Worm (Caenorhabditis elegans) whole organism, mixed stage, embryonic: ENCODE results near the gene F49H6.15.

Source experiments
- M03D4.4 ChIP-seq: sonication (generic microtip); optimal IDR thresholded peaks from 2 replicates; lab custom pipeline; 2017; ENCODE audit warnings: mild to moderate bottlenecking, missing genetic modification characterization, missing compliant biosample characterization
- bed-3 ChIP-seq: fragments of 200-800 bp; sonication (Bioruptor generic); optimal IDR thresholded peaks from 3 replicates; lab custom pipeline; 2018; ENCODE audit warnings: mild to moderate bottlenecking, missing genetic modification characterization, moderate library complexity, missing compliant biosample characterization
- blmp-1 ChIP-seq: fragments of 150-350 bp; optimal IDR thresholded peaks from 2 replicates; lab custom pipeline; 2014; ENCODE audit warnings: missing biosample characterization, missing genetic modification characterization
- ceh-39 ChIP-seq: fragments of 150-350 bp; optimal IDR thresholded peaks from 2 replicates; lab custom pipeline; 2014; ENCODE audit warnings: missing biosample characterization, missing genetic modification characterization
- ceh-43 ChIP-seq: fragments of 200-800 bp; sonication (Bioruptor generic); optimal IDR thresholded peaks from 2 replicates; lab custom pipeline; 2018; ENCODE audit warnings: mild to moderate bottlenecking, missing genetic modification characterization, moderate library complexity, missing compliant biosample characterization
- ceh-83 ChIP-seq: fragments of 200-800 bp; sonication (Bioruptor generic); optimal IDR thresholded peaks from 2 replicates; lab custom pipeline; 2018; ENCODE audit warnings: mild to moderate bottlenecking, missing genetic modification characterization, missing compliant biosample characterization
- ces-1 ChIP-seq: fragments of 150-350 bp; optimal IDR thresholded peaks from 2 replicates; lab custom pipeline; 2014; ENCODE audit warnings: missing biosample characterization, missing genetic modification reagents, missing genetic modification characterization
- cnd-1 ChIP-seq: fragments of 200-800 bp; sonication (Bioruptor generic); optimal IDR thresholded peaks from 2 replicates; lab custom pipeline; 2018; ENCODE audit warnings: mild to moderate bottlenecking, missing genetic modification characterization, missing compliant biosample characterization
- drap-1 ChIP-seq: fragments of 200-800 bp; sonication (Bioruptor generic); optimal IDR thresholded peaks from 3 replicates; lab custom pipeline; 2018; ENCODE audit warnings: mild to moderate bottlenecking, missing genetic modification characterization, missing compliant biosample characterization
- elt-1 ChIP-seq: sonication (generic microtip); optimal IDR thresholded peaks from 2 replicates; lab custom pipeline; 2017; ENCODE audit warnings: missing genetic modification characterization, mild to moderate bottlenecking, missing compliant biosample characterization, antibody characterized with exemption, moderate library complexity, borderline replicate concordance; ENCODE audit not compliant: insufficient read depth
- elt-3 ChIP-seq: fragments of 150-350 bp; optimal IDR thresholded peaks from 2 replicates; lab custom pipeline; 2014; ENCODE audit warnings: missing biosample characterization, missing genetic modification characterization
- flh-1 ChIP-seq: fragments of 200-800 bp; sonication (Bioruptor generic); optimal IDR thresholded peaks from 2 replicates; lab custom pipeline; 2018; ENCODE audit warnings: mild to moderate bottlenecking, missing genetic modification characterization, moderate library complexity, missing compliant biosample characterization
- ham-2 ChIP-seq: fragments of 200-800 bp; sonication (Bioruptor generic); optimal IDR thresholded peaks from 2 replicates; lab custom pipeline; 2018; ENCODE audit warnings: mild to moderate bottlenecking, missing genetic modification characterization, missing compliant biosample characterization
- hlh-1 ChIP-seq: fragments of 150-350 bp; optimal IDR thresholded peaks from 2 replicates; lab custom pipeline; 2014; ENCODE audit warnings: missing biosample characterization, missing genetic modification reagents, missing genetic modification characterization
- lin-13 ChIP-seq: fragments of 150-350 bp; optimal IDR thresholded peaks from 2 replicates; lab custom pipeline; 2014; ENCODE audit warnings: missing biosample characterization, missing genetic modification characterization
- lin-32 ChIP-seq: fragments of 200-800 bp; sonication (Bioruptor generic); optimal IDR thresholded peaks from 2 replicates; lab custom pipeline; 2018; ENCODE audit warnings: mild to moderate bottlenecking, missing genetic modification characterization, missing compliant biosample characterization
- mab-5 ChIP-seq: fragments of 150-350 bp; optimal IDR thresholded peaks from 2 replicates; lab custom pipeline; 2014; ENCODE audit warnings: missing biosample characterization, missing genetic modification characterization
- mep-1 ChIP-seq: fragments of 150-350 bp; optimal IDR thresholded peaks from 2 replicates; lab custom pipeline; 2017; ENCODE audit warnings: missing biosample characterization, missing genetic modification reagents, missing genetic modification characterization, inconsistent platforms
- mls-2 ChIP-seq: sonication (generic microtip); optimal IDR thresholded peaks from 2 replicates; lab custom pipeline; 2016; ENCODE audit warnings: mild to moderate bottlenecking, missing genetic modification characterization, moderate library complexity, missing compliant biosample characterization
- nhr-12 ChIP-seq: fragments of 150-350 bp; optimal IDR thresholded peaks from 2 replicates; lab custom pipeline; 2014; ENCODE audit warnings: missing biosample characterization, missing genetic modification characterization
- nhr-28 ChIP-seq: fragments of 150-350 bp; optimal IDR thresholded peaks from 2 replicates; lab custom pipeline; 2014; ENCODE audit warnings: missing biosample characterization, missing genetic modification characterization
- nhr-76 ChIP-seq: sonication (generic microtip); optimal IDR thresholded peaks from 2 replicates; lab custom pipeline; 2017; ENCODE audit warnings: missing biosample characterization, missing genetic modification characterization
- pha-4 ChIP-seq: fragments of 150-350 bp; optimal IDR thresholded peaks from 2 replicates; lab custom pipeline; 2018; ENCODE audit warnings: missing biosample characterization, missing genetic modification reagents, missing genetic modification characterization
- sem-2 ChIP-seq: fragments of 200-800 bp; sonication (Bioruptor generic); optimal IDR thresholded peaks from 2 replicates; lab custom pipeline; 2018; ENCODE audit warnings: mild to moderate bottlenecking, missing genetic modification characterization, missing compliant biosample characterization
- snpc-4 ChIP-seq: fragments of 150-350 bp; optimal IDR thresholded peaks from 2 replicates; lab custom pipeline; 2014; ENCODE audit warnings: missing biosample characterization, missing genetic modification characterization
- tbx-8 ChIP-seq: fragments of 200-800 bp; sonication (Bioruptor generic); optimal IDR thresholded peaks from 2 replicates; lab custom pipeline; 2018; ENCODE audit warnings: mild to moderate bottlenecking, missing genetic modification characterization, moderate library complexity, missing compliant biosample characterization
- unc-39 ChIP-seq: fragments of 150-350 bp; optimal IDR thresholded peaks from 2 replicates; lab custom pipeline; 2014; ENCODE audit warnings: missing biosample characterization, missing genetic modification characterization
- unc-62 ChIP-seq: fragments of 150-350 bp; optimal IDR thresholded peaks from 2 replicates; lab custom pipeline; 2014; ENCODE audit warnings: missing biosample characterization, missing genetic modification reagents, missing genetic modification characterization
- zip-8 ChIP-seq: fragments of 150-350 bp; optimal IDR thresholded peaks from 2 replicates; lab custom pipeline; 2014; ENCODE audit warnings: missing biosample characterization, missing genetic modification characterization
- ztf-11 ChIP-seq: fragments of 150-350 bp; optimal IDR thresholded peaks from 2 replicates; lab custom pipeline; 2014; ENCODE audit warnings: missing biosample characterization, missing genetic modification characterization

The F49H6.15 gene

ce11 chrV:17005189-17005588 lies 21.0 kb downstream of the F49H6.15 start, which contains the start of gene srh-131:
TSS of gene srh-131 (plus strand) at chrV:17005489.
- TF ChIP-seq ceh-83 (GFP tag; lab: Kevin White, UChicago) (no peak), zip-8 (tag; lab: Kevin White, UChicago) (peak; percentile 53)

- TF ChIP-seq bed-3 (GFP tag; lab: Kevin White, UChicago) = no peak
- TF ChIP-seq unc-62 (GFP tag; lab: Kevin White, UChicago) = no peak
Measured at ce11 chrV:17001167-17001566, 25.0 kb downstream of the F49H6.15 start, which contains the start of gene sri-9. TSS of gene sri-9 (plus strand) at chrV:17001467.

- TF ChIP-seq mab-5 (tag; lab: Kevin White, UChicago) = no peak
- TF ChIP-seq blmp-1 (tag; lab: Kevin White, UChicago) = no peak
Measured at ce11 chrV:17000635-17001034, 25.6 kb downstream of the F49H6.15 start.

- TF ChIP-seq lin-13 (no peak), snpc-4 (tag; lab: Kevin White, UChicago) (no peak), zip-8 (tag; lab: Kevin White, UChicago) (no peak), bed-3 (GFP tag; lab: Kevin White, UChicago) (no peak), unc-62 (GFP tag; lab: Kevin White, UChicago) (no peak), nhr-76 (no peak), sem-2 (GFP tag; lab: Kevin White, UChicago) (no peak), nhr-28 (no peak)
Measured at ce11 chrV:17000204-17000603, 26.0 kb downstream of the F49H6.15 start, which contains the start of gene str-217. TSS of gene str-217 (minus strand) at chrV:17000304.

ce11 chrV:16992383-16992782 lies 33.8 kb downstream of the F49H6.15 start:
- TF ChIP-seq ces-1 (GFP tag; lab: Kevin White, UChicago) (no peak), mls-2 (tag; lab: Kevin White, UChicago) (no peak), ceh-43 (GFP tag; lab: Kevin White, UChicago) (no peak), bed-3 (GFP tag; lab: Kevin White, UChicago) (no peak), unc-39 (no peak), elt-1 (tag; lab: Kevin White, UChicago) (no peak), lin-32 (GFP tag; lab: Kevin White, UChicago) (no peak), nhr-28 (no peak), M03D4.4 (tag; lab: Kevin White, UChicago) (no peak)

ce11 chrV:16991734-16992133 lies 34.5 kb downstream of the F49H6.15 start, which contains the start of gene srz-95:
TSS of gene srz-95 (plus strand) at chrV:16992034.
- TF ChIP-seq nhr-12 (no peak), lin-13 (no peak), drap-1 (no peak), cnd-1 (no peak), unc-39 (no peak), hlh-1 (no peak), mep-1 (tag; lab: Kevin White, UChicago) (no peak), flh-1 (GFP tag; lab: Kevin White, UChicago) (no peak), M03D4.4 (tag; lab: Kevin White, UChicago) (no peak), ztf-11 (tag; lab: Kevin White, UChicago) (no peak), nhr-76 (no peak), zip-8 (tag; lab: Kevin White, UChicago) (no peak), lin-32 (GFP tag; lab: Kevin White, UChicago) (no peak)

- TF ChIP-seq pha-4 (tag; lab: Kevin White, UChicago) = no peak
- no peak for TF ChIP-seq sem-2 (GFP tag; lab: Kevin White, UChicago)
- no peak for TF ChIP-seq tbx-8 (GFP tag; lab: Kevin White, UChicago)
- TF ChIP-seq ces-1 (GFP tag; lab: Kevin White, UChicago) = no peak
- no peak for TF ChIP-seq ceh-39
- no peak for TF ChIP-seq cnd-1
- TF ChIP-seq ceh-43 (GFP tag; lab: Kevin White, UChicago) = no peak
- no peak for TF ChIP-seq elt-3 (tag; lab: Kevin White, UChicago)
- no peak for TF ChIP-seq unc-39
- TF ChIP-seq nhr-28 = no peak
- TF ChIP-seq ham-2 = no peak
Measured at ce11 chrV:16988614-16989013, 37.6 kb downstream of the F49H6.15 start, which contains the start of gene Y102A5C.27. TSS of gene Y102A5C.27 (minus strand) at chrV:16988714.
